Fruit fly (Drosophila melanogaster) whole organism, embryonic: ENCODE measurements around the gene Hrs.

Experiments used
- B-H2 ChIP-seq: fragments of 200-800 bp; sonication (Bioruptor generic); optimal IDR thresholded peaks from 2 replicates; lab custom pipeline; 2018; ENCODE audit warnings: missing biosample characterization, mild to moderate bottlenecking, missing genetic modification characterization
- Bdp1 ChIP-seq: fragments of 200-800 bp; sonication (Bioruptor generic); optimal IDR thresholded peaks from 3 replicates; lab custom pipeline; 2016; ENCODE audit warnings: missing biosample characterization, missing genetic modification characterization
- Blimp-1 ChIP-seq: fragments of 200-800 bp; sonication (Bioruptor generic); optimal IDR thresholded peaks from 3 replicates; lab custom pipeline; 2018; ENCODE audit warnings: missing biosample characterization, missing genetic modification characterization, mild to moderate bottlenecking, moderate library complexity, missing genetic modification reagents
- CG10209 ChIP-seq: fragments of 200-800 bp; sonication (Bioruptor generic); optimal IDR thresholded peaks from 3 replicates; lab custom pipeline; 2017; ENCODE audit warnings: missing biosample characterization, mild to moderate bottlenecking, missing genetic modification characterization, missing genetic modification reagents
- CG10274 ChIP-seq: fragments of 200-800 bp; sonication (Bioruptor generic); optimal IDR thresholded peaks from 3 replicates; lab custom pipeline; 2017; ENCODE audit warnings: missing biosample characterization, mild to moderate bottlenecking, missing genetic modification characterization
- CG11696 ChIP-seq: fragments of 200-800 bp; sonication (Bioruptor generic); IDR thresholded peaks from 2 replicates; pipeline ENCODE4 v1.3.6; 2022; ENCODE audit warnings: missing biosample characterization, missing genetic modification characterization
- CG12769 ChIP-seq: fragments of 200-800 bp; sonication (Bioruptor generic); optimal IDR thresholded peaks from 2 replicates; lab custom pipeline; 2019; ENCODE audit warnings: missing biosample characterization, mild to moderate bottlenecking, missing genetic modification characterization, moderate library complexity
- CG13123 ChIP-seq: fragments of 200-800 bp; sonication (Bioruptor generic); optimal IDR thresholded peaks from 2 replicates; lab custom pipeline; 2016; ENCODE audit warnings: missing biosample characterization, missing genetic modification characterization
- CG13775 ChIP-seq: fragments of 200-800 bp; sonication (Bioruptor generic); optimal IDR thresholded peaks from 3 replicates; lab custom pipeline; 2017; ENCODE audit warnings: missing biosample characterization, mild to moderate bottlenecking, missing genetic modification characterization
- CG13894 ChIP-seq: fragments of 200-800 bp; sonication (Bioruptor generic); optimal IDR thresholded peaks from 3 replicates; lab custom pipeline; 2018; ENCODE audit warnings: missing biosample characterization, mild to moderate bottlenecking, missing genetic modification characterization, moderate library complexity
- CG14965 ChIP-seq: fragments of 200-800 bp; sonication (Bioruptor generic); optimal IDR thresholded peaks from 2 replicates; lab custom pipeline; 2016; ENCODE audit warnings: missing biosample characterization, missing genetic modification characterization, borderline replicate concordance
- CG1529 ChIP-seq: fragments of 200-800 bp; sonication (Bioruptor generic); optimal IDR thresholded peaks from 3 replicates; lab custom pipeline; 2018; ENCODE audit warnings: missing biosample characterization, missing genetic modification characterization
- CG16815 ChIP-seq: fragments of 200-800 bp; sonication (Bioruptor generic); optimal IDR thresholded peaks from 3 replicates; lab custom pipeline; 2017; ENCODE audit warnings: missing biosample characterization, mild to moderate bottlenecking, missing genetic modification characterization
- CG17361 ChIP-seq: fragments of 200-800 bp; sonication (Bioruptor generic); IDR thresholded peaks from 3 replicates; pipeline ENCODE4 v1.3.6; 2022; ENCODE audit warnings: missing biosample characterization, missing genetic modification characterization
- CG17612 ChIP-seq: fragments of 200-800 bp; sonication (Bioruptor generic); IDR thresholded peaks from 2 replicates; pipeline ENCODE4 v1.3.6; 2022; ENCODE audit warnings: missing biosample characterization, missing genetic modification characterization
- CG17912 ChIP-seq: fragments of 200-800 bp; sonication (Bioruptor generic); optimal IDR thresholded peaks from 2 replicates; lab custom pipeline; 2018; ENCODE audit warnings: missing biosample characterization, mild to moderate bottlenecking, missing genetic modification characterization
- CG18619 ChIP-seq: fragments of 200-800 bp; sonication (Bioruptor generic); optimal IDR thresholded peaks from 3 replicates; lab custom pipeline; 2017; ENCODE audit warnings: missing biosample characterization, mild to moderate bottlenecking, missing genetic modification characterization
- CG2120 ChIP-seq: fragments of 200-800 bp; sonication (Bioruptor generic); optimal IDR thresholded peaks from 3 replicates; lab custom pipeline; 2016; ENCODE audit warnings: missing biosample characterization, missing genetic modification characterization
- CG30403 ChIP-seq: fragments of 200-800 bp; sonication (Bioruptor generic); optimal IDR thresholded peaks from 3 replicates; lab custom pipeline; 2016; ENCODE audit warnings: missing biosample characterization, missing genetic modification characterization
- CG31441 ChIP-seq: fragments of 200-800 bp; sonication (Bioruptor generic); IDR thresholded peaks from 2 replicates; pipeline ENCODE4 v1.3.6; 2022; ENCODE audit warnings: missing biosample characterization, missing genetic modification characterization
- CG7271 ChIP-seq: fragments of 200-800 bp; sonication (Bioruptor generic); optimal IDR thresholded peaks from 2 replicates; lab custom pipeline; 2018; ENCODE audit warnings: missing biosample characterization, mild to moderate bottlenecking, missing genetic modification characterization, moderate library complexity
- CG9609 ChIP-seq: fragments of 200-800 bp; sonication (Bioruptor generic); optimal IDR thresholded peaks from 3 replicates; lab custom pipeline; 2016; ENCODE audit warnings: missing biosample characterization, missing genetic modification characterization
- CHES-1-like ChIP-seq: fragments of 200-800 bp; sonication (Bioruptor generic); optimal IDR thresholded peaks from 2 replicates; lab custom pipeline; 2016; ENCODE audit warnings: missing biosample characterization, missing genetic modification characterization
- Dll ChIP-seq: fragments of 200-800 bp; sonication (Bioruptor generic); IDR thresholded peaks from 4 replicates; pipeline ENCODE4 v1.3.6; 2022; ENCODE audit warnings: missing biosample characterization, missing genetic modification characterization; ENCODE audit not compliant: partially characterized antibody
- E2f2 ChIP-seq: fragments of 200-800 bp; sonication (Bioruptor generic); IDR thresholded peaks from 2 replicates; pipeline ENCODE4 v1.3.6; 2022; ENCODE audit warnings: missing biosample characterization, missing genetic modification characterization
- Gsc ChIP-seq: fragments of 200-800 bp; sonication (Bioruptor generic); IDR thresholded peaks from 2 replicates; pipeline ENCODE4 v1.3.6; 2022; ENCODE audit warnings: missing biosample characterization, missing genetic modification characterization
- HLH4C ChIP-seq: fragments of 200-800 bp; sonication (Bioruptor generic); IDR thresholded peaks from 3 replicates; pipeline ENCODE4 v1.3.6; 2022; ENCODE audit warnings: missing biosample characterization, missing genetic modification characterization; ENCODE audit not compliant: partially characterized antibody
- Hr3 ChIP-seq: fragments of 200-800 bp; sonication (Bioruptor generic); optimal IDR thresholded peaks from 3 replicates; lab custom pipeline; 2016; ENCODE audit warnings: missing biosample characterization, missing genetic modification characterization
- Lpt ChIP-seq: fragments of >200 bp; optimal IDR thresholded peaks from 2 replicates; lab custom pipeline; 2018; ENCODE audit warnings: missing biosample characterization, missing genetic modification characterization
- Med ChIP-seq: fragments of 200-800 bp; sonication (Bioruptor generic); peaks from one replicate; lab custom pipeline; 2016; ENCODE audit warnings: missing biosample characterization, missing genetic modification characterization, mild to moderate bottlenecking, inconsistent platforms, moderate library complexity
- NC2β ChIP-seq: fragments of 200-800 bp; sonication (Bioruptor generic); optimal IDR thresholded peaks from 2 replicates; lab custom pipeline; 2016; ENCODE audit warnings: missing biosample characterization, missing genetic modification characterization
- Stat92E ChIP-seq, 3 experiments: fragments of >200 bp in 2 of 3; fragments of 200-800 bp in 1 of 3; sonication (Bioruptor generic) in 1 of 3; optimal IDR thresholded peaks; 2 replicates each; lab custom pipeline; 2017 to 2019; ENCODE audit warnings: missing biosample characterization in 3 of 3, missing genetic modification characterization in 3 of 3, mild to moderate bottlenecking in 1 of 3, moderate library complexity in 1 of 3
- Taf1 ChIP-seq: fragments of 200-800 bp; sonication (Bioruptor generic); IDR thresholded peaks from 2 replicates; pipeline ENCODE4 v1.3.6; 2022; ENCODE audit warnings: missing biosample characterization, missing genetic modification characterization
- Xrp1 ChIP-seq: fragments of 200-800 bp; sonication (Bioruptor generic); IDR thresholded peaks from 2 replicates; pipeline ENCODE4 v1.3.6; 2022; ENCODE audit warnings: missing biosample characterization, missing genetic modification characterization
- chn ChIP-seq: fragments of 200-800 bp; sonication (Bioruptor generic); optimal IDR thresholded peaks from 2 replicates; lab custom pipeline; 2016; ENCODE audit warnings: missing biosample characterization, missing genetic modification characterization
- dimm ChIP-seq: fragments of 200-800 bp; sonication (Bioruptor generic); IDR thresholded peaks from 2 replicates; pipeline ENCODE4 v1.3.6; 2022; ENCODE audit warnings: missing biosample characterization, missing genetic modification characterization
- gce ChIP-seq: fragments of 200-800 bp; sonication (Bioruptor generic); IDR thresholded peaks from 3 replicates; pipeline ENCODE4 v1.3.6; 2022; ENCODE audit warnings: missing biosample characterization, missing genetic modification characterization
- hb ChIP-seq: fragments of 200-800 bp; sonication (Bioruptor generic); IDR thresholded peaks from 3 replicates; pipeline ENCODE4 v1.3.6; 2022; ENCODE audit warnings: missing biosample characterization, missing genetic modification characterization; ENCODE audit not compliant: partially characterized antibody
- jumu ChIP-seq: fragments of 200-800 bp; sonication (Bioruptor generic); optimal IDR thresholded peaks from 3 replicates; lab custom pipeline; 2016; ENCODE audit warnings: missing biosample characterization, missing genetic modification characterization
- mirr ChIP-seq: fragments of 200-800 bp; sonication (Bioruptor generic); optimal IDR thresholded peaks from 3 replicates; lab custom pipeline; 2018; ENCODE audit warnings: missing biosample characterization, mild to moderate bottlenecking, missing genetic modification characterization
- oc ChIP-seq: fragments of 200-800 bp; sonication (Bioruptor generic); optimal IDR thresholded peaks from 2 replicates; lab custom pipeline; 2018; ENCODE audit warnings: missing biosample characterization, mild to moderate bottlenecking, missing genetic modification characterization, moderate library complexity
- org-1 ChIP-seq: fragments of 200-800 bp; sonication (Bioruptor generic); optimal IDR thresholded peaks from 2 replicates; lab custom pipeline; 2017; ENCODE audit warnings: missing biosample characterization, missing genetic modification characterization
- peb ChIP-seq: fragments of 200-800 bp; sonication (Bioruptor generic); IDR thresholded peaks from 2 replicates; pipeline ENCODE4 v1.3.6; 2022; ENCODE audit warnings: missing biosample characterization, missing genetic modification characterization
- phol ChIP-seq: fragments of 200-800 bp; sonication (Bioruptor generic); optimal IDR thresholded peaks from 3 replicates; lab custom pipeline; 2018; ENCODE audit warnings: missing biosample characterization, mild to moderate bottlenecking, missing genetic modification characterization, moderate library complexity
- tap ChIP-seq: fragments of 200-800 bp; optimal IDR thresholded peaks from 3 replicates; lab custom pipeline; 2019; ENCODE audit warnings: missing biosample characterization, mild to moderate bottlenecking, missing genetic modification characterization, moderate library complexity
- tio ChIP-seq: fragments of 200-800 bp; sonication (Bioruptor generic); optimal IDR thresholded peaks from 2 replicates; lab custom pipeline; 2017; ENCODE audit warnings: missing biosample characterization, missing genetic modification characterization, inconsistent platforms
- twi ChIP-seq: fragments of 200-800 bp; optimal IDR thresholded peaks from 2 replicates; lab custom pipeline; 2019; ENCODE audit warnings: missing biosample characterization, mild to moderate bottlenecking, missing genetic modification characterization, moderate library complexity
- usp ChIP-seq: fragments of >200 bp; optimal IDR thresholded peaks from 2 replicates; lab custom pipeline; 2017; ENCODE audit warnings: missing biosample characterization, missing genetic modification characterization
- zen ChIP-seq: fragments of 200-800 bp; sonication (Bioruptor generic); optimal IDR thresholded peaks from 3 replicates; lab custom pipeline; 2018; ENCODE audit warnings: missing biosample characterization, mild to moderate bottlenecking, missing genetic modification characterization, moderate library complexity

The Hrs gene

dm6 chr2L:2765659-2766373 is 26.0 kb downstream of the Hrs start, which contains the start of the genes Snx21 and aph-1 (continued):
- TF ChIP-seq HLH4C (no peak; the same call in 2 of the 3 replicates), NC2β (GFP tag; lab: Kevin White, UChicago) (peak; percentile 77), hb (GFP tag; lab: Robert Waterston, UW) (no peak), CG9609 (peak; percentile 88), Taf1 (GFP tag; lab: Robert Waterston, UW) (peak; percentile 74), chn (GFP tag; lab: Kevin White, UChicago) (peak; percentile 89), CG11696 (GFP tag; lab: Robert Waterston, UW) (no peak; the same call in 1 of the 2 replicates), dimm (GFP tag; lab: Robert Waterston, UW) (no peak), CG17912 (GFP tag; lab: Kevin White, UChicago) (peak; percentile 77), tap (tag; lab: Kevin White, UChicago) (peak; percentile 85), CG13775 (GFP tag; lab: Kevin White, UChicago) (peak; percentile 92), CG17361 (GFP tag; lab: Robert Waterston, UW) (peak; percentile 95), oc (tag; lab: Kevin White, UChicago) (peak; percentile 87), CG1529 (peak; percentile 79), CG10274 (GFP tag; lab: Kevin White, UChicago) (peak; percentile 99), Xrp1 (peak; percentile 94), CG10209 (GFP tag; lab: Kevin White, UChicago) (peak; percentile 92), CG13894 (peak; percentile 92), CHES-1-like (GFP tag; lab: Kevin White, UChicago) (peak; percentile 88), zen (tag; lab: Kevin White, UChicago) (peak; percentile 89), CG13123 (GFP tag; lab: Kevin White, UChicago) (peak; percentile 76), CG16815 (peak; percentile 90), Lpt (GFP tag; lab: Kevin White, UChicago) (no peak), Hr3 (GFP tag; lab: Kevin White, UChicago) (peak; percentile 94), CG12769 (tag; lab: Kevin White, UChicago) (peak; percentile 78), Blimp-1 (peak; percentile 88), jumu (GFP tag; lab: Kevin White, UChicago) (peak; percentile 87), gce (peak; percentile 56; the same call in 1 of the 3 replicates), CG2120 (GFP tag; lab: Kevin White, UChicago) (peak; percentile 94), twi (peak; percentile 86), peb (GFP tag; lab: Robert Waterston, UW) (peak; percentile 81), phol (tag; lab: Kevin White, UChicago) (peak; percentile 93), Gsc (GFP tag; lab: Robert Waterston, UW) (peak; percentile 74), CG31441 (peak; percentile 94), Bdp1 (peak; percentile 66), mirr (GFP tag; lab: Kevin White, UChicago) (peak; percentile 55), E2f2 (GFP tag; lab: Robert Waterston, UW) (peak; percentile 75), usp (GFP tag; lab: Kevin White, UChicago) (no peak), B-H2 (GFP tag; lab: Kevin White, UChicago) (peak; percentile 92), CG17612 (GFP tag; lab: Robert Waterston, UW) (peak; percentile 60; the same call in 1 of the 2 replicates), CG18619 (GFP tag; lab: Kevin White, UChicago) (peak; percentile 92), tio (GFP tag; lab: Kevin White, UChicago) (peak; percentile 92), CG7271 (peak; percentile 56), Dll (GFP tag; lab: Robert Waterston, UW) (no peak), Stat92E (GFP tag; optimal IDR thresholded peaks at IDR 0.05; lab: Kevin White, UChicago) (peak in 1 of 3 experiments; percentile 71), CG14965 (no peak), org-1 (GFP tag; lab: Kevin White, UChicago) (peak; percentile 86), Med (peak; percentile 97), CG30403 (GFP tag; lab: Kevin White, UChicago) (peak; percentile 95)
